Fruit fly (Drosophila melanogaster) whole organism, embryonic: ENCODE measurements around the gene CG42232.

Experiments used
- Asciz ChIP-seq: fragments of 200-800 bp; sonication (Bioruptor generic); optimal IDR thresholded peaks from 2 replicates; lab custom pipeline; 2017; ENCODE audit warnings: missing biosample characterization, mild to moderate bottlenecking, missing genetic modification characterization, missing genetic modification reagents
- CG11085 ChIP-seq: fragments of 200-800 bp; sonication (Bioruptor generic); IDR thresholded peaks from 2 replicates; pipeline ENCODE4 v1.3.6; 2022; ENCODE audit warnings: missing biosample characterization, missing genetic modification characterization
- CG11504 ChIP-seq: fragments of 200-800 bp; sonication (Bioruptor generic); optimal IDR thresholded peaks from 3 replicates; lab custom pipeline; 2019; ENCODE audit warnings: missing biosample characterization, mild to moderate bottlenecking, missing genetic modification characterization, moderate library complexity
- CG13424 ChIP-seq: fragments of 200-800 bp; sonication (Bioruptor generic); optimal IDR thresholded peaks from 2 replicates; lab custom pipeline; 2019; ENCODE audit warnings: missing biosample characterization, mild to moderate bottlenecking, missing genetic modification characterization, moderate library complexity
- CG13624 ChIP-seq: fragments of 200-800 bp; sonication (Bioruptor generic); optimal IDR thresholded peaks from 2 replicates; lab custom pipeline; 2016; ENCODE audit warnings: missing biosample characterization, missing genetic modification characterization
- CG13775 ChIP-seq: fragments of 200-800 bp; sonication (Bioruptor generic); optimal IDR thresholded peaks from 3 replicates; lab custom pipeline; 2017; ENCODE audit warnings: missing biosample characterization, mild to moderate bottlenecking, missing genetic modification characterization
- CG14014 ChIP-seq: fragments of 200-800 bp; sonication (Bioruptor generic); IDR thresholded peaks from 2 replicates; pipeline ENCODE4 v1.3.6; 2022; ENCODE audit warnings: missing biosample characterization, missing genetic modification characterization
- CG1529 ChIP-seq: fragments of 200-800 bp; sonication (Bioruptor generic); optimal IDR thresholded peaks from 3 replicates; lab custom pipeline; 2018; ENCODE audit warnings: missing biosample characterization, missing genetic modification characterization
- CG15514 ChIP-seq: fragments of 200-800 bp; sonication (Bioruptor generic); optimal IDR thresholded peaks from 3 replicates; lab custom pipeline; 2017; ENCODE audit warnings: missing biosample characterization, missing genetic modification characterization, mild to moderate bottlenecking, moderate library complexity, missing genetic modification reagents
- CG16813 ChIP-seq: fragments of 200-800 bp; sonication (Bioruptor generic); IDR thresholded peaks from 3 replicates; pipeline ENCODE4 v1.3.6; 2022; ENCODE audit warnings: missing biosample characterization, missing genetic modification characterization; ENCODE audit not compliant: partially characterized antibody
- CG18011 ChIP-seq: fragments of 200-800 bp; sonication (Bioruptor generic); optimal IDR thresholded peaks from 2 replicates; lab custom pipeline; 2017; ENCODE audit warnings: missing biosample characterization, missing genetic modification characterization, mild to moderate bottlenecking, moderate library complexity, missing genotype
- CG2712 ChIP-seq: fragments of 200-800 bp; optimal IDR thresholded peaks from 3 replicates; lab custom pipeline; 2019; ENCODE audit warnings: missing biosample characterization, mild to moderate bottlenecking, missing genetic modification characterization, moderate library complexity
- CG2875 ChIP-seq: fragments of 200-800 bp; sonication (Bioruptor generic); optimal IDR thresholded peaks from 2 replicates; lab custom pipeline; 2017; ENCODE audit warnings: missing biosample characterization, mild to moderate bottlenecking, missing genetic modification characterization, missing genetic modification reagents
- CG30020 ChIP-seq: fragments of 200-800 bp; optimal IDR thresholded peaks from 2 replicates; lab custom pipeline; 2019; ENCODE audit warnings: missing biosample characterization, mild to moderate bottlenecking, missing genetic modification characterization, moderate library complexity
- CG30403 ChIP-seq: fragments of 200-800 bp; sonication (Bioruptor generic); optimal IDR thresholded peaks from 3 replicates; lab custom pipeline; 2016; ENCODE audit warnings: missing biosample characterization, missing genetic modification characterization
- CG3281 ChIP-seq: fragments of 200-800 bp; sonication (Bioruptor generic); optimal IDR thresholded peaks from 3 replicates; lab custom pipeline; 2017; ENCODE audit warnings: missing biosample characterization, mild to moderate bottlenecking, missing genetic modification characterization
- CG3838 ChIP-seq: fragments of 200-800 bp; sonication (Bioruptor generic); optimal IDR thresholded peaks from 3 replicates; lab custom pipeline; 2016; ENCODE audit warnings: missing biosample characterization, missing genetic modification characterization
- CG3995 ChIP-seq: fragments of 200-800 bp; sonication (Bioruptor generic); optimal IDR thresholded peaks from 3 replicates; lab custom pipeline; 2016; ENCODE audit warnings: missing biosample characterization, missing genetic modification characterization
- CG4730 ChIP-seq: fragments of 200-800 bp; sonication (Bioruptor generic); IDR thresholded peaks from 2 replicates; pipeline ENCODE4 v1.3.6; 2022; ENCODE audit warnings: missing biosample characterization, missing genetic modification characterization
- CG4820 ChIP-seq: fragments of 200-800 bp; sonication (Bioruptor generic); optimal IDR thresholded peaks from 3 replicates; lab custom pipeline; 2016; ENCODE audit warnings: missing biosample characterization, missing genetic modification characterization
- CG7271 ChIP-seq: fragments of 200-800 bp; sonication (Bioruptor generic); optimal IDR thresholded peaks from 2 replicates; lab custom pipeline; 2018; ENCODE audit warnings: missing biosample characterization, mild to moderate bottlenecking, missing genetic modification characterization, moderate library complexity
- CG7987 ChIP-seq: fragments of 200-800 bp; sonication (Bioruptor generic); optimal IDR thresholded peaks from 2 replicates; lab custom pipeline; 2018; ENCODE audit warnings: missing biosample characterization, mild to moderate bottlenecking, missing genetic modification characterization, moderate library complexity
- CG8089 ChIP-seq: fragments of 200-800 bp; sonication (Bioruptor generic); optimal IDR thresholded peaks from 3 replicates; lab custom pipeline; 2016; ENCODE audit warnings: missing biosample characterization, missing genetic modification characterization
- CG8359 ChIP-seq: fragments of 200-800 bp; sonication (Bioruptor generic); optimal IDR thresholded peaks from 2 replicates; lab custom pipeline; 2017; ENCODE audit warnings: missing biosample characterization, mild to moderate bottlenecking, missing genetic modification characterization, borderline replicate concordance
- D ChIP-seq, 2 experiments: fragments of 200-800 bp in 1 of 2; fragments of >200 bp in 1 of 2; sonication (Bioruptor generic) in 1 of 2; optimal IDR thresholded peaks; 2 replicates in 1 of 2; 3 replicates in 1 of 2; lab custom pipeline; 2017; ENCODE audit warnings: mild to moderate bottlenecking in 1 of 2, missing biosample characterization in 1 of 2, missing genetic modification characterization in 1 of 2, missing genetic modification reagents in 1 of 2
- Dip2 ChIP-seq: fragments of 200-800 bp; sonication (Bioruptor generic); IDR thresholded peaks from 2 replicates; pipeline ENCODE4 v1.3.6; 2022; ENCODE audit warnings: missing biosample characterization, missing genetic modification characterization
- Doc2 ChIP-seq: fragments of 200-800 bp; sonication (Bioruptor generic); IDR thresholded peaks from 2 replicates; pipeline ENCODE4 v1.3.6; 2022; ENCODE audit warnings: missing biosample characterization, missing genetic modification characterization
- Drgx ChIP-seq: fragments of 200-800 bp; sonication (Bioruptor generic); IDR thresholded peaks from 2 replicates; pipeline ENCODE4 v1.3.6; 2022; ENCODE audit warnings: missing biosample characterization, missing genetic modification characterization
- Ets65A ChIP-seq: fragments of 200-800 bp; sonication (Bioruptor generic); peaks from one replicate; lab custom pipeline; 2016; ENCODE audit warnings: missing biosample characterization, missing genetic modification characterization
- Gug ChIP-seq: fragments of 200-800 bp; sonication (Bioruptor generic); IDR thresholded peaks from 4 replicates; pipeline ENCODE4 v1.3.6; 2022; ENCODE audit warnings: missing biosample characterization, missing genetic modification characterization
- MTF-1 ChIP-seq: fragments of 200-800 bp; sonication (Bioruptor generic); optimal IDR thresholded peaks from 2 replicates; lab custom pipeline; 2018; ENCODE audit warnings: missing biosample characterization, mild to moderate bottlenecking, missing genetic modification characterization, borderline replicate concordance
- Mad ChIP-seq: fragments of 200-800 bp; sonication (Bioruptor generic); optimal IDR thresholded peaks from 2 replicates; lab custom pipeline; 2016; ENCODE audit warnings: missing biosample characterization, missing genetic modification characterization
- Med ChIP-seq: fragments of 200-800 bp; sonication (Bioruptor generic); peaks from one replicate; lab custom pipeline; 2016; ENCODE audit warnings: missing biosample characterization, missing genetic modification characterization, mild to moderate bottlenecking, inconsistent platforms, moderate library complexity
- Sry-β ChIP-seq: fragments of 200-800 bp; sonication (Bioruptor generic); optimal IDR thresholded peaks from 2 replicates; lab custom pipeline; 2018; ENCODE audit warnings: missing biosample characterization, mild to moderate bottlenecking, missing genetic modification characterization, moderate library complexity
- Trl ChIP-seq, 3 experiments: fragments of >200 bp in 2 of 3; fragments of 200-800 bp in 1 of 3; sonication (Bioruptor generic) in 1 of 3; optimal IDR thresholded peaks; 2 replicates in 1 of 3; 3 replicates in 2 of 3; lab custom pipeline; 2016 to 2017; ENCODE audit warnings: missing biosample characterization in 1 of 3, missing genetic modification characterization in 1 of 3
- aop ChIP-seq: fragments of 200-800 bp; sonication (Bioruptor generic); IDR thresholded peaks from 2 replicates; pipeline ENCODE4 v1.3.6; 2022; ENCODE audit warnings: missing biosample characterization, missing genetic modification characterization
- az2 ChIP-seq: fragments of 200-800 bp; sonication (Bioruptor generic); optimal IDR thresholded peaks from 3 replicates; lab custom pipeline; 2016; ENCODE audit warnings: missing biosample characterization, missing genetic modification characterization
- cad ChIP-seq: fragments of >200 bp; optimal IDR thresholded peaks from 2 replicates; lab custom pipeline; 2017; ENCODE audit warnings: missing biosample characterization, missing genetic modification characterization
- chm ChIP-seq: fragments of 200-800 bp; sonication (Bioruptor generic); IDR thresholded peaks from 2 replicates; pipeline ENCODE4 v1.3.6; 2022; ENCODE audit warnings: missing biosample characterization, missing genetic modification characterization
- crol ChIP-seq: fragments of 200-800 bp; sonication (Bioruptor generic); IDR thresholded peaks from 2 replicates; pipeline ENCODE4 v1.3.6; 2022; ENCODE audit warnings: missing biosample characterization, missing genetic modification characterization
- da ChIP-seq: fragments of 200-800 bp; sonication (Bioruptor generic); optimal IDR thresholded peaks from 2 replicates; lab custom pipeline; 2016; ENCODE audit warnings: missing biosample characterization, missing genetic modification characterization
- dm ChIP-seq: fragments of 200-800 bp; sonication (Bioruptor generic); optimal IDR thresholded peaks from 3 replicates; lab custom pipeline; 2016; ENCODE audit warnings: missing biosample characterization, missing genetic modification characterization
- dpn ChIP-seq, 2 experiments: fragments of 200-800 bp; sonication (Bioruptor generic); optimal IDR thresholded peaks; 3 replicates each; lab custom pipeline; 2016; ENCODE audit warnings: missing biosample characterization in 2 of 2, missing genetic modification characterization in 2 of 2
- emc ChIP-seq: fragments of 200-800 bp; sonication (Bioruptor generic); optimal IDR thresholded peaks from 2 replicates; lab custom pipeline; 2016; ENCODE audit warnings: missing biosample characterization, missing genetic modification characterization
- hkb ChIP-seq, 2 experiments: fragments of 200-800 bp in 1 of 2; fragments of >200 bp in 1 of 2; sonication (Bioruptor generic) in 1 of 2; IDR thresholded peaks in 1 of 2; optimal IDR thresholded peaks in 1 of 2; 2 replicates each; pipeline versions ENCODE4 v1.3.6 to Lab custom; 2017 to 2022; ENCODE audit warnings: missing biosample characterization in 1 of 2, missing genetic modification characterization in 1 of 2
- org-1 ChIP-seq: fragments of 200-800 bp; sonication (Bioruptor generic); optimal IDR thresholded peaks from 2 replicates; lab custom pipeline; 2017; ENCODE audit warnings: missing biosample characterization, missing genetic modification characterization
- pfk ChIP-seq: fragments of 200-800 bp; sonication (Bioruptor generic); optimal IDR thresholded peaks from 2 replicates; lab custom pipeline; 2018; ENCODE audit warnings: missing biosample characterization, mild to moderate bottlenecking, missing genetic modification characterization, moderate library complexity
- pita ChIP-seq: fragments of 200-800 bp; sonication (Bioruptor generic); optimal IDR thresholded peaks from 2 replicates; lab custom pipeline; 2017; ENCODE audit warnings: missing biosample characterization, mild to moderate bottlenecking, missing genetic modification characterization
- wek ChIP-seq: fragments of 200-800 bp; sonication (Bioruptor generic); optimal IDR thresholded peaks from 3 replicates; lab custom pipeline; 2018; ENCODE audit warnings: missing biosample characterization, mild to moderate bottlenecking, missing genetic modification characterization, moderate library complexity
- zen2 ChIP-seq: fragments of 200-800 bp; sonication (Bioruptor generic); IDR thresholded peaks from 3 replicates; pipeline ENCODE4 v1.3.6; 2022; ENCODE audit warnings: missing biosample characterization, missing genetic modification characterization; ENCODE audit not compliant: partially characterized antibody

The CG42232 gene

dm6 chr3R:16453597-16453996 lies 15.9 kb downstream of the CG42232 start, which contains the start of gene Pak3 (continued):
- TF ChIP-seq CG3281 (no peak), CG30403 (no peak), org-1 (GFP tag; lab: Kevin White, UChicago) (no peak), CG2712 (tag; lab: Kevin White, UChicago) (peak; percentile 43), CG14014 (no peak), Med (GFP tag; lab: Kevin White, UChicago) (peak; percentile 79), emc (GFP tag; lab: Kevin White, UChicago) (no peak), Dip2 (GFP tag; lab: Robert Waterston, UW) (no peak), Gug (no peak), pita (GFP tag; lab: Kevin White, UChicago) (no peak), Sry-β (no peak), cad (GFP tag; lab: Kevin White, UChicago) (no peak), CG13424 (tag; lab: Kevin White, UChicago) (no peak), CG8359 (GFP tag; lab: Kevin White, UChicago) (no peak), Drgx (GFP tag; lab: Robert Waterston, UW) (no peak), CG16813 (peak; percentile 63), CG7987 (GFP tag; lab: Kevin White, UChicago) (peak; percentile 15), wek (no peak), CG30020 (tag; lab: Kevin White, UChicago) (peak; percentile 37), CG7271 (no peak), D (optimal IDR thresholded peaks at IDR 0.05; lab: Kevin White, UChicago) (no peak), D (GFP tag; optimal IDR thresholded peaks at IDR 0.05; lab: Kevin White, UChicago) (no peak), CG11085 (GFP tag; lab: Robert Waterston, UW) (no peak), CG3838 (no peak), CG13775 (GFP tag; lab: Kevin White, UChicago) (peak; percentile 46), az2 (no peak), CG2875 (GFP tag; lab: Kevin White, UChicago) (no peak), hkb (optimal IDR thresholded peaks at IDR 0.05; lab: Kevin White, UChicago) (no peak), hkb (GFP tag; IDR thresholded peaks at IDR 0.05; lab: Robert Waterston, UW) (no peak), CG8089 (no peak), chm (GFP tag; lab: Robert Waterston, UW) (no peak; the same call in 1 of the 2 replicates), CG4730 (GFP tag; lab: Robert Waterston, UW) (no peak), crol (GFP tag; lab: Robert Waterston, UW) (no peak), CG13624 (GFP tag; lab: Kevin White, UChicago) (no peak), CG15514 (peak; percentile 82), zen2 (GFP tag; lab: Robert Waterston, UW) (peak; percentile 42; the same call in 1 of the 3 replicates), CG11504 (tag; lab: Kevin White, UChicago) (no peak), dpn (GFP tag; optimal IDR thresholded peaks at IDR 0.05; lab: Kevin White, UChicago) (no peak), Mad (GFP tag; lab: Kevin White, UChicago) (no peak), MTF-1 (GFP tag; lab: Kevin White, UChicago) (no peak), Asciz (no peak), CG3995 (GFP tag; lab: Kevin White, UChicago) (no peak), CG4820 (GFP tag; lab: Kevin White, UChicago) (no peak), Ets65A (GFP tag; lab: Kevin White, UChicago) (no peak), aop (GFP tag; lab: Robert Waterston, UW) (no peak), dm (no peak), CG1529 (GFP tag; lab: Kevin White, UChicago) (no peak), Trl (optimal IDR thresholded peaks at IDR 0.05; lab: Kevin White, UChicago) (no peak), Trl (GFP tag; optimal IDR thresholded peaks at IDR 0.05; lab: Kevin White, UChicago) (no peak), CG18011 (GFP tag; lab: Kevin White, UChicago) (no peak), pfk (GFP tag; lab: Kevin White, UChicago) (no peak), Doc2 (no peak), da (no peak)
